Worm (Caenorhabditis elegans): ENCODE measurements around the gene K06H7.8.

The K06H7.8 gene

DNA sequence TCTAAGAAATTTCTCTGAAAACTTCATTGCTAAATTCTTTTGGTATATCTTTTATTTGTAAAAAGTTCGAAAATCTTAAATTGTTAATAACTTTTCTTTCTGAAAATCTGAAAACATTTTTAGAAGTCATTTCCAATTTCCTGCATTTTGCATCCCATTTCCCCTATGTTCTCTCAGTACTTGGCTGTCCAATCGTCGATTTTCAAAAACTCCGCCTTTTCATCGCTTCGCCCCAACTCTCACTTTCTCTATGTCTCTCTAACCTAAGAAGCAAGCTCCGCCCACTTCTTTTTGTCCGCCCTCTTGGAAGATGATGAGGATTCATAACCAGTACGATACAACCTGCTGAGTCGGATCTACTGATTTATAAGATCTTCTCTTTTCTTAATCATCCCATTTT, 32.9 kb downstream of the K06H7.8 start:
- TF ChIP-seq snu-23 (GFP tag; optimal IDR thresholded peaks at IDR 0.05) (peak; percentile 17), lin-35 (GFP tag; optimal IDR thresholded peaks at IDR 0.05) (no peak), blmp-1 (tag; optimal IDR thresholded peaks at IDR 0.05) (peak; percentile 65), lsy-2 (tag; optimal IDR thresholded peaks at IDR 0.05) (peak in 1 of 2 experiments; percentile 50)

- no peak for TF ChIP-seq vab-15 (tag; optimal IDR thresholded peaks at IDR 0.05)
Observed at ce11 chrIII:8063659-8064058, 34.4 kb downstream of the K06H7.8 start.

- TF ChIP-seq nhr-237 (tag; optimal IDR thresholded peaks at IDR 0.05) (no peak), lsy-2 (tag; optimal IDR thresholded peaks at IDR 0.05) (peak in 1 of 2 experiments; percentile 16), blmp-1 (tag; optimal IDR thresholded peaks at IDR 0.05) (peak; percentile 8), mdl-1 (tag; optimal IDR thresholded peaks at IDR 0.05) (no peak), ztf-4 (tag; optimal IDR thresholded peaks at IDR 0.05) (no peak), pqm-1 (tag; optimal IDR thresholded peaks at IDR 0.05) (no peak), unc-98 (GFP tag; IDR thresholded peaks at IDR 0.05) (no peak)
Observed at ce11 chrIII:8061114-8061513, 36.9 kb downstream of the K06H7.8 start.

- TF ChIP-seq tlp-1 (tag; optimal IDR thresholded peaks at IDR 0.05), result no peak
- no peak for TF ChIP-seq pax-3 (tag; optimal IDR thresholded peaks at IDR 0.05)
- no peak for TF ChIP-seq unc-98 (GFP tag; IDR thresholded peaks at IDR 0.05)
- TF ChIP-seq sup-37 (GFP tag; optimal IDR thresholded peaks at IDR 0.05), result no peak
- no peak for TF ChIP-seq nhr-85 (tag)
- no peak for TF ChIP-seq snu-23 (GFP tag; optimal IDR thresholded peaks at IDR 0.05)
- no peak for TF ChIP-seq nhr-90 (tag; optimal IDR thresholded peaks at IDR 0.05; ENCODE audit: poor library complexity)
- no peak for TF ChIP-seq skn-1 (tag; optimal IDR thresholded peaks at IDR 0.05)
- TF ChIP-seq ztf-4 (tag; optimal IDR thresholded peaks at IDR 0.05), result no peak
- TF ChIP-seq lir-3 (tag; optimal IDR thresholded peaks at IDR 0.05; ENCODE audit: poor library complexity), result no peak
Observed at ce11 chrIII:8051838-8052237, 46.2 kb downstream of the K06H7.8 start.

ce11 chrIII:8050944-8051343, 47.1 kb downstream of the K06H7.8 start, which contains the start of gene K12H4.7:
Gene K12H4.7 (minus strand): TSS chrIII:8051081.
- peak; percentile 74 for TF ChIP-seq elt-2 (tag; optimal IDR thresholded peaks at IDR 0.05)
- TF ChIP-seq mep-1 (tag; optimal IDR thresholded peaks at IDR 0.05), result no peak
- TF ChIP-seq hpl-2 (GFP tag; optimal IDR thresholded peaks at IDR 0.05), result no peak
- TF ChIP-seq aly-2 (tag; optimal IDR thresholded peaks at IDR 0.05), result no peak
- TF ChIP-seq fkh-8 (tag; optimal IDR thresholded peaks at IDR 0.05), result no peak
- TF ChIP-seq pag-3 (tag; optimal IDR thresholded peaks at IDR 0.05; ENCODE audit: borderline replicate concordance, insufficient read depth), result no peak
- TF ChIP-seq tlp-1 (tag; optimal IDR thresholded peaks at IDR 0.05), result peak; percentile 51
- TF ChIP-seq efl-1 (optimal IDR thresholded peaks at IDR 0.05), result no peak
- TF ChIP-seq efl-1 (GFP tag; optimal IDR thresholded peaks at IDR 0.05 in 1 of 2), result peak in 1 of 2 experiments; percentile 61
- peak; percentile 74 for TF ChIP-seq pqm-1 (tag; optimal IDR thresholded peaks at IDR 0.05)
- TF ChIP-seq F16B12.6 (tag; optimal IDR thresholded peaks at IDR 0.05), result no peak

DNA sequence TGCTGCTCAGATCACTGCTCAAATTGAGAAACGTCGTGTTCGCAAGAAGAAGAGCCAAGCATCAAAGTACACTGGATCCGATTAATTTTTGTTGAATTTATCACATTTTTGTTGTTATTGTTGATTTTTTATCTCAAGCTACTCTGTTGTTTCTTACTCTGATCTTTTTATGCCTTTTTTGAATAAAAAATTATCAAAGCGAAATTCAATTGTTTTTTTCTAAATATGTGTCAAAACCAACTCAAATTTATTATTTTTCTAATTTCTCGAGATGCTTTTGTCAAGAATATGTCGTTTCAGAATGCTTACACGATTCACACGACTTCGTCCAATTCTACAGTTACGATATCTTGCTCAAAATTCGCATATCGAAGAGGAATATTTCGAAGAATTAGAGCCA, 50.6 kb downstream of the K06H7.8 start, which contains the start of gene K12H4.2:
Gene K12H4.2 (plus strand): TSS at position 301 of the 400 bp plus-strand sequence.
- no peak for TF ChIP-seq efl-1 (optimal IDR thresholded peaks at IDR 0.05)
- TF ChIP-seq efl-1 (GFP tag; optimal IDR thresholded peaks at IDR 0.05 in 1 of 2), result peak in 1 of 2 experiments; percentile 12
- TF ChIP-seq nhr-11 (tag; optimal IDR thresholded peaks at IDR 0.05), result no peak
- no peak for TF ChIP-seq unc-30 (tag; optimal IDR thresholded peaks at IDR 0.05)
